Fruit fly (Drosophila melanogaster) whole organism, embryonic: Measurements from ENCODE around the gene PAPLA1.

Experiments
- Adf1 ChIP-seq: fragments of 200-800 bp; sonication (Bioruptor generic); IDR thresholded peaks from 2 replicates; pipeline ENCODE4 v1.3.6; 2022; ENCODE audit warnings: missing biosample characterization, missing genetic modification characterization
- Atf6 ChIP-seq: fragments of 200-800 bp; sonication (Bioruptor generic); IDR thresholded peaks from 2 replicates; pipeline ENCODE4 v1.3.6; 2022; ENCODE audit warnings: missing biosample characterization, missing genetic modification characterization
- Bgb ChIP-seq: fragments of 200-800 bp; sonication (Bioruptor generic); IDR thresholded peaks from 2 replicates; pipeline ENCODE4 v1.3.6; 2022; ENCODE audit warnings: missing biosample characterization, missing genetic modification characterization; ENCODE audit not compliant: partially characterized antibody
- BtbVII ChIP-seq: fragments of 200-800 bp; sonication (Bioruptor generic); optimal IDR thresholded peaks from 3 replicates; lab custom pipeline; 2017; ENCODE audit warnings: missing biosample characterization, mild to moderate bottlenecking, missing genetic modification characterization
- CG10543 ChIP-seq: fragments of 200-800 bp; sonication (Bioruptor generic); optimal IDR thresholded peaks from 3 replicates; lab custom pipeline; 2017; ENCODE audit warnings: missing biosample characterization, mild to moderate bottlenecking, missing genetic modification characterization, moderate library complexity
- CG12391 ChIP-seq: fragments of 200-800 bp; sonication (Bioruptor generic); optimal IDR thresholded peaks from 3 replicates; lab custom pipeline; 2018; ENCODE audit warnings: missing biosample characterization, mild to moderate bottlenecking, missing genetic modification characterization, moderate library complexity
- CG12659 ChIP-seq: fragments of 200-800 bp; sonication (Bioruptor generic); optimal IDR thresholded peaks from 3 replicates; lab custom pipeline; 2017; ENCODE audit warnings: mild to moderate bottlenecking, missing biosample characterization, missing genetic modification reagents, missing genetic modification characterization
- CG13287 ChIP-seq: fragments of 200-800 bp; sonication (Bioruptor generic); IDR thresholded peaks from 2 replicates; pipeline ENCODE4 v1.3.6; 2022; ENCODE audit warnings: missing biosample characterization, missing genetic modification characterization; ENCODE audit not compliant: partially characterized antibody
- CG15479 ChIP-seq: fragments of 200-800 bp; sonication (Bioruptor generic); optimal IDR thresholded peaks from 3 replicates; lab custom pipeline; 2019; ENCODE audit warnings: missing biosample characterization, mild to moderate bottlenecking, missing genetic modification characterization, moderate library complexity
- CG16779 ChIP-seq: fragments of 200-800 bp; sonication (Bioruptor generic); IDR thresholded peaks from 2 replicates; pipeline ENCODE4 v1.3.6; 2022; ENCODE audit warnings: missing biosample characterization, missing genetic modification characterization
- CG17612 ChIP-seq: fragments of 200-800 bp; sonication (Bioruptor generic); IDR thresholded peaks from 2 replicates; pipeline ENCODE4 v1.3.6; 2022; ENCODE audit warnings: missing biosample characterization, missing genetic modification characterization
- CG18599 ChIP-seq: fragments of 200-800 bp; sonication (Bioruptor generic); optimal IDR thresholded peaks from 3 replicates; lab custom pipeline; 2017; ENCODE audit warnings: missing biosample characterization, missing genetic modification characterization, mild to moderate bottlenecking, moderate library complexity, missing genetic modification reagents
- CG3065 ChIP-seq: fragments of 200-800 bp; sonication (Bioruptor generic); optimal IDR thresholded peaks from 2 replicates; lab custom pipeline; 2016; ENCODE audit warnings: missing biosample characterization, missing genetic modification characterization
- CG33213 ChIP-seq: fragments of 200-800 bp; sonication (Bioruptor generic); optimal IDR thresholded peaks from 3 replicates; lab custom pipeline; 2016; ENCODE audit warnings: missing biosample characterization, missing genetic modification characterization
- CG4404 ChIP-seq: fragments of 200-800 bp; sonication (Bioruptor generic); IDR thresholded peaks from 2 replicates; pipeline ENCODE4 v1.3.6; 2022; ENCODE audit warnings: missing biosample characterization, missing genetic modification characterization
- CG6175 ChIP-seq: fragments of 200-800 bp; sonication (Bioruptor generic); IDR thresholded peaks from 3 replicates; pipeline ENCODE4 v1.3.6; 2022; ENCODE audit warnings: missing biosample characterization, missing genetic modification characterization
- CG8388 ChIP-seq: fragments of 200-800 bp; sonication (Bioruptor generic); optimal IDR thresholded peaks from 2 replicates; lab custom pipeline; 2019; ENCODE audit warnings: missing biosample characterization, mild to moderate bottlenecking, missing genetic modification characterization, moderate library complexity
- CG8944 ChIP-seq: fragments of 200-800 bp; sonication (Bioruptor generic); optimal IDR thresholded peaks from 3 replicates; lab custom pipeline; 2016; ENCODE audit warnings: missing biosample characterization, missing genetic modification characterization
- CTCF ChIP-seq: fragments of 200-800 bp; sonication (Bioruptor generic); optimal IDR thresholded peaks from 2 replicates; lab custom pipeline; 2017; ENCODE audit warnings: missing biosample characterization, mild to moderate bottlenecking, missing genetic modification characterization, moderate library complexity
- CkIIα-i1 ChIP-seq: fragments of 200-800 bp; sonication (Bioruptor generic); IDR thresholded peaks from 2 replicates; pipeline ENCODE4 v1.3.6; 2022; ENCODE audit warnings: missing biosample characterization, missing genetic modification characterization
- Dbx ChIP-seq: fragments of 200-800 bp; sonication (Bioruptor generic); IDR thresholded peaks from 3 replicates; pipeline ENCODE4 v1.3.6; 2022; ENCODE audit warnings: missing biosample characterization, missing genetic modification characterization
- Drgx ChIP-seq: fragments of 200-800 bp; sonication (Bioruptor generic); IDR thresholded peaks from 2 replicates; pipeline ENCODE4 v1.3.6; 2022; ENCODE audit warnings: missing biosample characterization, missing genetic modification characterization
- HmgZ ChIP-seq: fragments of 200-800 bp; sonication (Bioruptor generic); optimal IDR thresholded peaks from 2 replicates; lab custom pipeline; 2018; ENCODE audit warnings: missing biosample characterization, mild to moderate bottlenecking, missing genetic modification characterization
- NFAT ChIP-seq: fragments of 200-800 bp; sonication (Bioruptor generic); IDR thresholded peaks from 2 replicates; pipeline ENCODE4 v1.3.6; 2022; ENCODE audit warnings: missing biosample characterization, missing genetic modification characterization
- Pdp1 ChIP-seq, 2 experiments: fragments of 200-800 bp; sonication (Bioruptor generic); optimal IDR thresholded peaks; 3 replicates each; lab custom pipeline; 2016; ENCODE audit warnings: missing biosample characterization in 2 of 2, missing genetic modification characterization in 2 of 2, mild to moderate bottlenecking in 1 of 2, moderate library complexity in 1 of 2
- Poxn ChIP-seq: fragments of 200-800 bp; sonication (Bioruptor generic); IDR thresholded peaks from 2 replicates; pipeline ENCODE4 v1.3.6; 2022; ENCODE audit warnings: missing biosample characterization, missing genetic modification characterization
- Rfx ChIP-seq: fragments of 200-800 bp; sonication (Bioruptor generic); IDR thresholded peaks from 2 replicates; pipeline ENCODE4 v1.3.6; 2022; ENCODE audit warnings: missing biosample characterization, missing genetic modification characterization
- Scr ChIP-seq: fragments of 200-800 bp; sonication (Bioruptor generic); IDR thresholded peaks from 2 replicates; pipeline ENCODE4 v1.3.6; 2022; ENCODE audit warnings: missing biosample characterization, missing genetic modification characterization; ENCODE audit not compliant: partially characterized antibody
- Six4 ChIP-seq: fragments of 200-800 bp; sonication (Bioruptor generic); optimal IDR thresholded peaks from 2 replicates; lab custom pipeline; 2016; ENCODE audit warnings: missing biosample characterization, missing genetic modification characterization
- Sry-β ChIP-seq: fragments of 200-800 bp; sonication (Bioruptor generic); optimal IDR thresholded peaks from 2 replicates; lab custom pipeline; 2018; ENCODE audit warnings: missing biosample characterization, mild to moderate bottlenecking, missing genetic modification characterization, moderate library complexity
- YL-1 ChIP-seq: fragments of 200-800 bp; sonication (Bioruptor generic); optimal IDR thresholded peaks from 3 replicates; lab custom pipeline; 2017; ENCODE audit warnings: missing biosample characterization, mild to moderate bottlenecking, missing genetic modification characterization
- al ChIP-seq: fragments of 200-800 bp; sonication (Bioruptor generic); IDR thresholded peaks from 2 replicates; pipeline ENCODE4 v1.3.6; 2022; ENCODE audit warnings: missing biosample characterization, missing genetic modification characterization
- ap ChIP-seq: fragments of 200-800 bp; sonication (Bioruptor generic); IDR thresholded peaks from 2 replicates; pipeline ENCODE4 v1.3.6; 2022; ENCODE audit warnings: missing biosample characterization, missing genetic modification characterization
- bowl ChIP-seq: fragments of 200-800 bp; sonication (Bioruptor generic); IDR thresholded peaks from 2 replicates; pipeline ENCODE4 v1.3.6; 2022; ENCODE audit warnings: missing biosample characterization, missing genetic modification characterization
- cg ChIP-seq: fragments of 200-800 bp; sonication (Bioruptor generic); optimal IDR thresholded peaks from 3 replicates; lab custom pipeline; 2019; ENCODE audit warnings: missing biosample characterization, mild to moderate bottlenecking, missing genetic modification characterization, moderate library complexity
- chm ChIP-seq: fragments of 200-800 bp; sonication (Bioruptor generic); IDR thresholded peaks from 2 replicates; pipeline ENCODE4 v1.3.6; 2022; ENCODE audit warnings: missing biosample characterization, missing genetic modification characterization
- ci ChIP-seq: fragments of 200-800 bp; sonication (Bioruptor generic); IDR thresholded peaks from 3 replicates; pipeline ENCODE4 v1.3.6; 2022; ENCODE audit warnings: missing biosample characterization, missing genetic modification characterization
- emc ChIP-seq: fragments of 200-800 bp; sonication (Bioruptor generic); optimal IDR thresholded peaks from 2 replicates; lab custom pipeline; 2016; ENCODE audit warnings: missing biosample characterization, missing genetic modification characterization
- eyg ChIP-seq: fragments of 200-800 bp; sonication (Bioruptor generic); optimal IDR thresholded peaks from 3 replicates; lab custom pipeline; 2016; ENCODE audit warnings: missing biosample characterization, missing genetic modification characterization
- gt ChIP-seq: fragments of 200-800 bp; sonication (Bioruptor generic); IDR thresholded peaks from 2 replicates; pipeline ENCODE4 v1.3.6; 2022; ENCODE audit warnings: missing biosample characterization, missing genetic modification characterization
- nerfin-1 ChIP-seq: fragments of 200-800 bp; sonication (Bioruptor generic); optimal IDR thresholded peaks from 3 replicates; lab custom pipeline; 2019; ENCODE audit warnings: missing biosample characterization, mild to moderate bottlenecking, missing genetic modification characterization, moderate library complexity
- pros ChIP-seq: fragments of 200-800 bp; sonication (Bioruptor generic); optimal IDR thresholded peaks from 3 replicates; lab custom pipeline; 2019; ENCODE audit warnings: missing biosample characterization, mild to moderate bottlenecking, missing genetic modification characterization, moderate library complexity
- rib ChIP-seq: fragments of 200-800 bp; sonication (Bioruptor generic); IDR thresholded peaks from 2 replicates; pipeline ENCODE4 v1.3.6; 2022; ENCODE audit warnings: missing biosample characterization, missing genetic modification characterization
- row ChIP-seq: fragments of 200-800 bp; sonication (Bioruptor generic); IDR thresholded peaks from 3 replicates; pipeline ENCODE4 v1.3.6; 2022; ENCODE audit warnings: missing biosample characterization, missing genetic modification characterization
- schlank ChIP-seq: fragments of 200-800 bp; sonication (Bioruptor generic); optimal IDR thresholded peaks from 2 replicates; lab custom pipeline; 2018; ENCODE audit warnings: missing biosample characterization, mild to moderate bottlenecking, missing genetic modification characterization
- sd ChIP-seq: fragments of 200-800 bp; sonication (Bioruptor generic); optimal IDR thresholded peaks from 3 replicates; lab custom pipeline; 2018; ENCODE audit warnings: missing biosample characterization, mild to moderate bottlenecking, missing genetic modification characterization, moderate library complexity
- shn ChIP-seq: fragments of 200-800 bp; sonication (Bioruptor generic); optimal IDR thresholded peaks from 3 replicates; lab custom pipeline; 2016; ENCODE audit warnings: missing biosample characterization, missing genetic modification characterization
- slp2 ChIP-seq: fragments of 200-800 bp; sonication (Bioruptor generic); optimal IDR thresholded peaks from 2 replicates; lab custom pipeline; 2016; ENCODE audit warnings: missing biosample characterization, missing genetic modification characterization
- sqz ChIP-seq: fragments of 200-800 bp; sonication (Bioruptor generic); optimal IDR thresholded peaks from 3 replicates; lab custom pipeline; 2018; ENCODE audit warnings: missing biosample characterization, mild to moderate bottlenecking, missing genetic modification characterization
- sr ChIP-seq: fragments of 200-800 bp; sonication (Bioruptor generic); IDR thresholded peaks from 3 replicates; pipeline ENCODE4 v1.3.6; 2022; ENCODE audit warnings: missing biosample characterization, missing genetic modification characterization
- zen ChIP-seq: fragments of 200-800 bp; sonication (Bioruptor generic); optimal IDR thresholded peaks from 3 replicates; lab custom pipeline; 2018; ENCODE audit warnings: missing biosample characterization, mild to moderate bottlenecking, missing genetic modification characterization, moderate library complexity

PAPLA1 gene

DNA sequence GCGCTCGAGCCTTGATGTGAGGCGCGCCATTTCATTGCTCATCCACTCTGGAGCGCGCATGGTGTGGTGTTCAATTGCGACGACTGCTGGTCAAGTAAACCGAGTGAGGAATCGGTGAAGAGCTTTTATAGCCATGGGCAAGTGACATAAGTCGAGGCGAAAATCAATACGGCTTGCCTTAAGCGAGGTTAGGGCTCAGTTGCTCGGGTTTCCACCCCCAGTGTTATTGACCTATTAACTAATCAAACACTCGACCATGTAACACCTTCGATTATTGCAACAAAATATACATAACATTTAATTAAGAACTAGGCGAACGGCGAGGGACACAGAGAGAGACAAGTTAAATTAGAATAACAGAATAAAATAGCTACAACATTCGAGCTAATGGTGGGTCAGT is 31.2 kb upstream of the PAPLA1 start, which contains the start of gene CG34134:
Gene CG34134 (minus strand): TSS at position 101 of the 400 bp plus-strand sequence.
- TF ChIP-seq Atf6, result no peak
- no peak for TF ChIP-seq Sry-β
- TF ChIP-seq CkIIα-i1 (GFP tag; lab: Robert Waterston, UW), result no peak
- no peak for TF ChIP-seq BtbVII (GFP tag; lab: Kevin White, UChicago)
- TF ChIP-seq CG15479 (GFP tag; lab: Kevin White, UChicago), result no peak
- no peak for TF ChIP-seq CG18599 (GFP tag; lab: Kevin White, UChicago)
- TF ChIP-seq YL-1 (GFP tag; lab: Kevin White, UChicago), result no peak
- TF ChIP-seq Drgx, result no peak
- no peak for TF ChIP-seq zen (tag; lab: Kevin White, UChicago)
- TF ChIP-seq gt, result no peak
- TF ChIP-seq HmgZ, result no peak
- TF ChIP-seq CG8388, result no peak
- TF ChIP-seq Six4 (GFP tag; lab: Kevin White, UChicago), result no peak
- no peak for TF ChIP-seq sqz (GFP tag; lab: Kevin White, UChicago)
- no peak for TF ChIP-seq Pdp1 (GFP tag; optimal IDR thresholded peaks at IDR 0.05; lab: Kevin White, UChicago)
- no peak for TF ChIP-seq CG17612 (GFP tag; lab: Robert Waterston, UW)
- TF ChIP-seq CG12659 (GFP tag; lab: Kevin White, UChicago), result no peak
- TF ChIP-seq shn, result no peak
- TF ChIP-seq row (GFP tag; lab: Robert Waterston, UW), result no peak
- TF ChIP-seq CG8944 (GFP tag; lab: Kevin White, UChicago), result no peak

DNA sequence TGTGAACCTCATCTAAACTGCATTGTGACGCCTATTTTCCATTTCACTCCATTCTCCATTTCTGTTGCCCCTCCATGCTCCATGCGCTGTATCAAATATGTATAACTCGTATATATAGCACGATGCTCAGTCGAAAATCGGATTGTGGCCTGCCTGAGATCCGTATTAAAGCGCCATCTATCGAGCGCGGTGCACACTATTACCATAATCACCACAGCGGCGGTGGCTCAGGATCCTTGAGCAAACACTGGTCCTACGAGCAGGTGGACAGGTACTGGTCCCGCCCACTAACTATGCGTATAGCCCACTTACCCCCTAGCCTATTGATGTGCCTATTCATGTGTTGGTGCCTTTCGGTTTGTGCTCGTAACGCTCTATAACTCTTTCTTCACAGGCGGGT is 25.6 kb upstream of the PAPLA1 start:
- TF ChIP-seq CG4404 (no peak), cg (GFP tag; lab: Kevin White, UChicago) (no peak), emc (GFP tag; lab: Kevin White, UChicago) (no peak), sd (tag; lab: Kevin White, UChicago) (no peak), CTCF (GFP tag; lab: Kevin White, UChicago) (peak; percentile 80), CG3065 (GFP tag; lab: Kevin White, UChicago) (no peak), bowl (GFP tag; lab: Robert Waterston, UW) (0 out of 2 replicates have a peak, but pooled peaks have one; percentile 18), pros (GFP tag; lab: Kevin White, UChicago) (no peak), ci (GFP tag; lab: Robert Waterston, UW) (no peak), CG16779 (peak; percentile 20; the same call in 1 of the 2 replicates), nerfin-1 (no peak), CG33213 (GFP tag; lab: Kevin White, UChicago) (no peak), eyg (no peak), CG12391 (tag; lab: Kevin White, UChicago) (no peak)

- TF ChIP-seq YL-1 (GFP tag; lab: Kevin White, UChicago) (no peak), Bgb (peak; percentile 38; the same call in 1 of the 2 replicates), CG13287 (peak; percentile 23; the same call in 1 of the 2 replicates), Drgx (0 out of 2 replicates have a peak, but pooled peaks have one; percentile 20), CG10543 (GFP tag; lab: Kevin White, UChicago) (peak; percentile 63), ap (GFP tag; lab: Robert Waterston, UW) (no peak), schlank (tag; lab: Kevin White, UChicago) (peak; percentile 11), al (GFP tag; lab: Robert Waterston, UW) (no peak), NFAT (GFP tag; lab: Robert Waterston, UW) (0 out of 2 replicates have a peak, but pooled peaks have one; percentile 8), CG6175 (GFP tag; lab: Robert Waterston, UW) (peak; percentile 93), sr (GFP tag; lab: Robert Waterston, UW) (peak; percentile 79; the same call in 2 of the 3 replicates), Scr (peak; percentile 17; the same call in 1 of the 2 replicates), slp2 (GFP tag; lab: Kevin White, UChicago) (no peak), Poxn (no peak), Rfx (GFP tag; lab: Robert Waterston, UW) (0 out of 2 replicates have a peak, but pooled peaks have one; percentile 7), Dbx (0 out of 3 replicates have a peak, but pooled peaks have one; percentile 29), Adf1 (peak; percentile 12; the same call in 1 of the 2 replicates), chm (GFP tag; lab: Robert Waterston, UW) (no peak), rib (GFP tag; lab: Robert Waterston, UW) (peak; percentile 73; the same call in 1 of the 2 replicates)
Observed at dm6 chr2L:8171544-8171943, 12.1 kb upstream of the PAPLA1 start.
